Worm (Caenorhabditis elegans): ENCODE data around the gene nas-21.

nas-21 gene

ce11 chrV:11504853-11505397 is 32.6 kb downstream of the nas-21 start, which contains the start of the genes C55A6.1 and C55A6.10:
C55A6.1 (minus strand) TSS chrV:11504968.
C55A6.10 (plus strand) TSS chrV:11505347.
- TF ChIP-seq ceh-14 (tag; optimal IDR thresholded peaks at IDR 0.05) (peak; percentile 92), fax-1 (tag; optimal IDR thresholded peaks at IDR 0.05) (peak; percentile 50), tbx-2 (tag; optimal IDR thresholded peaks at IDR 0.05) (peak; percentile 93), hlh-8 (tag; optimal IDR thresholded peaks at IDR 0.05) (peak; percentile 32), elt-2 (tag; optimal IDR thresholded peaks at IDR 0.05) (peak; percentile 36), ztf-16 (tag; optimal IDR thresholded peaks at IDR 0.05) (peak; percentile 11), C08G9.2 (tag; optimal IDR thresholded peaks at IDR 0.05) (peak; percentile 75), ceh-34 (tag; optimal IDR thresholded peaks at IDR 0.05) (peak; percentile 53), ceh-6 (GFP tag; optimal IDR thresholded peaks at IDR 0.05) (peak; percentile 14), nfya-1 (tag; optimal IDR thresholded peaks at IDR 0.05) (peak; percentile 73), F13H6.1 (tag; optimal IDR thresholded peaks at IDR 0.05) (peak; percentile 70), unc-42 (tag; optimal IDR thresholded peaks at IDR 0.05) (peak; percentile 83), ttx-3 (tag; optimal IDR thresholded peaks at IDR 0.05) (peak; percentile 17), ets-4 (tag; optimal IDR thresholded peaks at IDR 0.05) (peak; percentile 65), ceh-31 (tag; optimal IDR thresholded peaks at IDR 0.05) (peak; percentile 96), sdc-2 (tag; optimal IDR thresholded peaks at IDR 0.05) (peak; percentile 30), ceh-19 (GFP tag; optimal IDR thresholded peaks at IDR 0.05) (peak; percentile 19), syd-9 (tag; optimal IDR thresholded peaks at IDR 0.05) (peak; percentile 36), ceh-48 (tag; optimal IDR thresholded peaks at IDR 0.05) (peak; percentile 10), hlh-6 (tag; optimal IDR thresholded peaks at IDR 0.05) (peak; percentile 15), ceh-18 (tag; optimal IDR thresholded peaks at IDR 0.05) (peak; percentile 35), ref-2 (tag; optimal IDR thresholded peaks at IDR 0.05) (peak; percentile 88), dmd-4 (tag; optimal IDR thresholded peaks at IDR 0.05; ENCODE audit: borderline replicate concordance) (peak; percentile 15), rnt-1 (tag; optimal IDR thresholded peaks at IDR 0.05) (peak; percentile 71), lim-6 (tag; optimal IDR thresholded peaks at IDR 0.05) (peak; percentile 82), ceh-2 (tag; optimal IDR thresholded peaks at IDR 0.05) (peak; percentile 80), tbx-7 (tag; optimal IDR thresholded peaks at IDR 0.05) (peak; percentile 62), zip-5 (tag; optimal IDR thresholded peaks at IDR 0.05) (peak; percentile 43)

- TF ChIP-seq ref-2 (tag; optimal IDR thresholded peaks at IDR 0.05) (no peak), ceh-18 (tag; optimal IDR thresholded peaks at IDR 0.05) (peak; percentile 51)
Measured at ce11 chrV:11506347-11506746, 34.0 kb downstream of the nas-21 start.

- no peak for TF ChIP-seq che-1 (tag; optimal IDR thresholded peaks at IDR 0.05)
- TF ChIP-seq ceh-2 (tag; optimal IDR thresholded peaks at IDR 0.05): no peak
- TF ChIP-seq ceh-31 (tag; optimal IDR thresholded peaks at IDR 0.05): no peak
- TF ChIP-seq ztf-16 (tag; optimal IDR thresholded peaks at IDR 0.05): no peak
- TF ChIP-seq lim-6 (tag; optimal IDR thresholded peaks at IDR 0.05): no peak
- TF ChIP-seq zip-5 (tag; optimal IDR thresholded peaks at IDR 0.05): no peak
- TF ChIP-seq elt-4 (tag; optimal IDR thresholded peaks at IDR 0.05): no peak
- TF ChIP-seq tbx-2 (tag; optimal IDR thresholded peaks at IDR 0.05): no peak
- TF ChIP-seq hlh-8 (tag; optimal IDR thresholded peaks at IDR 0.05): no peak
- no peak for TF ChIP-seq hlh-6 (tag; optimal IDR thresholded peaks at IDR 0.05)
- no peak for TF ChIP-seq gmeb-2 (tag; optimal IDR thresholded peaks at IDR 0.05)
- no peak for TF ChIP-seq ceh-18 (tag; optimal IDR thresholded peaks at IDR 0.05)
- TF ChIP-seq nhr-232 (tag; optimal IDR thresholded peaks at IDR 0.05): no peak
- no peak for TF ChIP-seq dve-1 (tag; optimal IDR thresholded peaks at IDR 0.05)
Measured at ce11 chrV:11508773-11509172, 36.4 kb downstream of the nas-21 start, which contains the start of gene ttll-5. ttll-5 (plus strand) TSS chrV:11509060.

- TF ChIP-seq gmeb-2 (tag; optimal IDR thresholded peaks at IDR 0.05) (no peak), T23F11.4 (GFP tag; optimal IDR thresholded peaks at IDR 0.05) (no peak), ref-2 (tag; optimal IDR thresholded peaks at IDR 0.05) (no peak), mec-3 (tag; optimal IDR thresholded peaks at IDR 0.05; ENCODE audit: borderline replicate concordance) (no peak), hlh-30 (tag; optimal IDR thresholded peaks at IDR 0.05; ENCODE audit: insufficient read depth) (no peak), ttx-3 (tag; optimal IDR thresholded peaks at IDR 0.05) (no peak), ama-1 (optimal IDR thresholded peaks at IDR 0.05) (no peak), ceh-22 (tag; optimal IDR thresholded peaks at IDR 0.05) (no peak), fkh-6 (tag; optimal IDR thresholded peaks at IDR 0.05) (no peak), dmd-4 (tag; optimal IDR thresholded peaks at IDR 0.05; ENCODE audit: borderline replicate concordance) (no peak)
Measured at ce11 chrV:11513432-11513831, 41.1 kb downstream of the nas-21 start, which contains the start of gene C55A6.3. C55A6.3 (minus strand) TSS chrV:11513532.
